Fruit fly (Drosophila melanogaster): ENCODE results near the gene CG6028.

Gene CG6028

dm6 chr3R:22044443-22044970 is 19.2 kb upstream of the CG6028 start:
- no peak for TF ChIP-seq ttk (optimal IDR thresholded peaks at IDR 0.05)
- TF ChIP-seq insv (optimal IDR thresholded peaks at IDR 0.05) = no peak
- TF ChIP-seq Myc (optimal IDR thresholded peaks at IDR 0.05) = no peak
- TF ChIP-seq Sin3A (optimal IDR thresholded peaks at IDR 0.05) = no peak
- TF ChIP-seq h (optimal IDR thresholded peaks at IDR 0.05) = no peak
- no peak for TF ChIP-seq psq (optimal IDR thresholded peaks at IDR 0.05)

- no peak for TF ChIP-seq Sin3A (optimal IDR thresholded peaks at IDR 0.05)
- no peak for TF ChIP-seq insv (optimal IDR thresholded peaks at IDR 0.05)
- TF ChIP-seq Myc (optimal IDR thresholded peaks at IDR 0.05) = no peak
- no peak for TF ChIP-seq ttk (optimal IDR thresholded peaks at IDR 0.05)
These were observed 18.6 kb upstream of the CG6028 start for dm6 chr3R:22043748-22044402.

- TF ChIP-seq insv (optimal IDR thresholded peaks at IDR 0.05) (no peak), psq (optimal IDR thresholded peaks at IDR 0.05) (no peak), Myc (optimal IDR thresholded peaks at IDR 0.05) (no peak), h (optimal IDR thresholded peaks at IDR 0.05) (no peak), Sin3A (optimal IDR thresholded peaks at IDR 0.05) (no peak), ttk (optimal IDR thresholded peaks at IDR 0.05) (peak; percentile 2)
These were observed 17.7 kb upstream of the CG6028 start for dm6 chr3R:22042982-22043381.

dm6 chr3R:22042283-22042875 is 17.1 kb upstream of the CG6028 start:
- TF ChIP-seq Sin3A (optimal IDR thresholded peaks at IDR 0.05) (no peak), Myc (optimal IDR thresholded peaks at IDR 0.05) (no peak), psq (optimal IDR thresholded peaks at IDR 0.05) (no peak), ttk (optimal IDR thresholded peaks at IDR 0.05) (no peak), insv (optimal IDR thresholded peaks at IDR 0.05) (no peak), h (optimal IDR thresholded peaks at IDR 0.05) (no peak)

dm6 chr3R:22041625-22042282 is 16.4 kb upstream of the CG6028 start, which contains the start of gene how:
Gene how (plus strand): TSS chr3R:22042191.
- TF ChIP-seq psq (optimal IDR thresholded peaks at IDR 0.05) (no peak), Sin3A (optimal IDR thresholded peaks at IDR 0.05) (no peak)

dm6 chr3R:22040400-22040799 is 15.1 kb upstream of the CG6028 start:
- TF ChIP-seq Sin3A (optimal IDR thresholded peaks at IDR 0.05) (no peak), ttk (optimal IDR thresholded peaks at IDR 0.05) (no peak), psq (optimal IDR thresholded peaks at IDR 0.05) (no peak), Myc (optimal IDR thresholded peaks at IDR 0.05) (no peak), h (optimal IDR thresholded peaks at IDR 0.05) (no peak), insv (optimal IDR thresholded peaks at IDR 0.05) (no peak)

dm6 chr3R:22039480-22039879 is 14.2 kb upstream of the CG6028 start:
- no peak for TF ChIP-seq psq (optimal IDR thresholded peaks at IDR 0.05)
- no peak for TF ChIP-seq insv (optimal IDR thresholded peaks at IDR 0.05)
- no peak for TF ChIP-seq ttk (optimal IDR thresholded peaks at IDR 0.05)
- no peak for TF ChIP-seq Myc (optimal IDR thresholded peaks at IDR 0.05)
- TF ChIP-seq Sin3A (optimal IDR thresholded peaks at IDR 0.05) = no peak
- no peak for TF ChIP-seq h (optimal IDR thresholded peaks at IDR 0.05)

- TF ChIP-seq psq (optimal IDR thresholded peaks at IDR 0.05) (no peak), h (optimal IDR thresholded peaks at IDR 0.05) (no peak), ttk (optimal IDR thresholded peaks at IDR 0.05) (no peak), Myc (optimal IDR thresholded peaks at IDR 0.05) (no peak)
These were observed 10.2 kb upstream of the CG6028 start for dm6 chr3R:22035552-22035951.

- TF ChIP-seq Sin3A (optimal IDR thresholded peaks at IDR 0.05) (no peak), Myc (optimal IDR thresholded peaks at IDR 0.05) (no peak), ttk (optimal IDR thresholded peaks at IDR 0.05) (no peak), insv (optimal IDR thresholded peaks at IDR 0.05) (no peak), psq (optimal IDR thresholded peaks at IDR 0.05) (no peak), h (optimal IDR thresholded peaks at IDR 0.05) (no peak)
These were observed 8.9 kb upstream of the CG6028 start, which contains the start of the genes CG45099, CG6015, pit and Fadd for dm6 chr3R:22034160-22034742. Gene CG45099 (minus strand): TSS chr3R:22034286. Gene CG6015 (minus strand): TSS chr3R:22034286. Gene pit (plus strand): TSS chr3R:22034298. Gene Fadd (plus strand): TSS chr3R:22034455.

- TF ChIP-seq insv (optimal IDR thresholded peaks at IDR 0.05) (no peak), Sin3A (optimal IDR thresholded peaks at IDR 0.05) (no peak), psq (optimal IDR thresholded peaks at IDR 0.05) (no peak), ttk (optimal IDR thresholded peaks at IDR 0.05) (no peak), Myc (optimal IDR thresholded peaks at IDR 0.05) (no peak), h (optimal IDR thresholded peaks at IDR 0.05) (no peak)
These were observed 6.4 kb upstream of the CG6028 start, which contains the start of gene CG13409 for dm6 chr3R:22031738-22032137. Gene CG13409 (minus strand): TSS chr3R:22031900.

- TF ChIP-seq Sin3A (optimal IDR thresholded peaks at IDR 0.05) (no peak), psq (optimal IDR thresholded peaks at IDR 0.05) (no peak), Myc (optimal IDR thresholded peaks at IDR 0.05) (no peak), h (optimal IDR thresholded peaks at IDR 0.05) (no peak), insv (optimal IDR thresholded peaks at IDR 0.05) (no peak), ttk (optimal IDR thresholded peaks at IDR 0.05) (no peak)
These were observed 2.4 kb upstream of the CG6028 start for dm6 chr3R:22027743-22028099.
